Fruit fly (Drosophila melanogaster): ENCODE results near the gene CG11498.

- no peak for TF ChIP-seq dmrt93B (GFP tag; optimal IDR thresholded peaks at IDR 0.05)
- no peak for TF ChIP-seq Hnf4 (GFP tag; optimal IDR thresholded peaks at IDR 0.05)
- no peak for TF ChIP-seq sv (GFP tag; optimal IDR thresholded peaks at IDR 0.05)
- no peak for TF ChIP-seq CG9705 (GFP tag; optimal IDR thresholded peaks at IDR 0.05)
- no peak for TF ChIP-seq psq (GFP tag; optimal IDR thresholded peaks at IDR 0.05)
- TF ChIP-seq br (GFP tag; optimal IDR thresholded peaks at IDR 0.05): no peak
- TF ChIP-seq foxo (GFP tag; optimal IDR thresholded peaks at IDR 0.05): peak in 1 of 2 experiments; percentile 1
- no peak for TF ChIP-seq brk (GFP tag; optimal IDR thresholded peaks at IDR 0.05)
Measured at dm6 chr3R:30151300-30152109, 8.8 kb downstream of the CG11498 start, which contains the start of gene CG15529.
